Worm (Caenorhabditis elegans) whole organism, L2 larva: ENCODE results near the gene srsx-14.
A peak's percentile ranks its signal among the peaks of the same experiment; 100 is the strongest.

Experiments
- C34F6.9 ChIP-seq: fragments of 150-350 bp; optimal IDR thresholded peaks from 2 replicates; lab custom pipeline; 2014; ENCODE audit warnings: missing biosample characterization, missing genetic modification characterization
- R02D3.7 ChIP-seq: fragments of 150-350 bp; optimal IDR thresholded peaks from 2 replicates; lab custom pipeline; 2014; ENCODE audit warnings: missing biosample characterization, missing genetic modification characterization
- Y55F3AM.14 ChIP-seq: fragments of 200-800 bp; sonication (Bioruptor generic); optimal IDR thresholded peaks from 2 replicates; lab custom pipeline; 2018; ENCODE audit warnings: mild to moderate bottlenecking, missing genetic modification characterization, missing compliant biosample characterization
- alr-1 ChIP-seq: fragments of 150-350 bp; optimal IDR thresholded peaks from 2 replicates; lab custom pipeline; 2014; ENCODE audit warnings: missing biosample characterization, missing genetic modification characterization
- ama-1 ChIP-seq: fragments of 150-350 bp; optimal IDR thresholded peaks from 2 replicates; lab custom pipeline; 2018; ENCODE audit warnings: inconsistent platforms
- blmp-1 ChIP-seq: sonication (generic microtip); optimal IDR thresholded peaks from 2 replicates; lab custom pipeline; 2017; ENCODE audit warnings: missing genetic modification characterization, mild to moderate bottlenecking, missing compliant biosample characterization, antibody characterized with exemption, moderate library complexity; ENCODE audit not compliant: insufficient read depth
- ceh-82 ChIP-seq: fragments of 150-350 bp; optimal IDR thresholded peaks from 2 replicates; lab custom pipeline; 2014; ENCODE audit warnings: missing biosample characterization, missing genetic modification characterization
- crh-2 ChIP-seq: sonication (generic microtip); optimal IDR thresholded peaks from 2 replicates; lab custom pipeline; 2017; ENCODE audit warnings: missing biosample characterization, missing genetic modification characterization
- egl-27 ChIP-seq: sonication (generic microtip); optimal IDR thresholded peaks from 3 replicates; lab custom pipeline; 2017; ENCODE audit warnings: missing biosample characterization, missing genetic modification reagents, missing genetic modification characterization
- elt-1 ChIP-seq: fragments of 150-350 bp; optimal IDR thresholded peaks from 2 replicates; lab custom pipeline; 2014; ENCODE audit warnings: missing biosample characterization, missing genetic modification characterization
- elt-3 ChIP-seq: sonication (generic microtip); optimal IDR thresholded peaks from 2 replicates; lab custom pipeline; 2017; ENCODE audit warnings: missing biosample characterization, missing genetic modification characterization
- fos-1 ChIP-seq: fragments of 150-350 bp; optimal IDR thresholded peaks from 2 replicates; lab custom pipeline; 2014; ENCODE audit warnings: missing biosample characterization, missing genetic modification characterization
- gmeb-1 ChIP-seq: fragments of 150-350 bp; optimal IDR thresholded peaks from 2 replicates; lab custom pipeline; 2014; ENCODE audit warnings: missing biosample characterization, missing genetic modification characterization
- lin-11 ChIP-seq: fragments of 150-350 bp; sonication (generic microtip); optimal IDR thresholded peaks from 2 replicates; lab custom pipeline; 2014; ENCODE audit warnings: missing biosample characterization, missing genetic modification characterization, inconsistent platforms, mixed read lengths
- lin-13 ChIP-seq: fragments of 150-350 bp; optimal IDR thresholded peaks from 2 replicates; lab custom pipeline; 2014; ENCODE audit warnings: missing biosample characterization, missing genetic modification reagents, missing genetic modification characterization
- lin-39 ChIP-seq: fragments of 150-350 bp; optimal IDR thresholded peaks from 2 replicates; lab custom pipeline; 2014; ENCODE audit warnings: missing biosample characterization, missing genetic modification reagents, missing genetic modification characterization
- lsy-2 ChIP-seq, 2 experiments: fragments of 150-350 bp in 1 of 2; sonication (generic microtip) in 1 of 2; optimal IDR thresholded peaks; 2 replicates each; lab custom pipeline; 2014 to 2017; ENCODE audit warnings: missing biosample characterization in 2 of 2, missing genetic modification characterization in 2 of 2
- mab-5 ChIP-seq: fragments of 150-350 bp; optimal IDR thresholded peaks from 2 replicates; lab custom pipeline; 2014; ENCODE audit warnings: missing biosample characterization, missing genetic modification characterization
- mbf-1 ChIP-seq: sonication (generic microtip); optimal IDR thresholded peaks from 2 replicates; lab custom pipeline; 2017; ENCODE audit warnings: missing biosample characterization, missing genetic modification characterization
- nhr-11 ChIP-seq: fragments of 150-350 bp; optimal IDR thresholded peaks from 2 replicates; lab custom pipeline; 2014; ENCODE audit warnings: missing biosample characterization, missing genetic modification characterization
- nhr-12 ChIP-seq: fragments of 150-350 bp; optimal IDR thresholded peaks from 2 replicates; lab custom pipeline; 2014; ENCODE audit warnings: missing biosample characterization, missing genetic modification characterization
- nhr-129 ChIP-seq: fragments of 150-350 bp; optimal IDR thresholded peaks from 2 replicates; lab custom pipeline; 2014; ENCODE audit warnings: missing biosample characterization, missing genetic modification characterization
- nhr-21 ChIP-seq: fragments of 150-350 bp; optimal IDR thresholded peaks from 2 replicates; lab custom pipeline; 2014; ENCODE audit warnings: missing biosample characterization, missing genetic modification characterization
- nhr-237 ChIP-seq: fragments of 150-350 bp; optimal IDR thresholded peaks from 2 replicates; lab custom pipeline; 2014; ENCODE audit warnings: missing biosample characterization, missing genetic modification characterization
- nhr-25 ChIP-seq: fragments of 150-350 bp; sonication (generic microtip); optimal IDR thresholded peaks from 3 replicates; lab custom pipeline; 2014; ENCODE audit warnings: missing biosample characterization, missing genetic modification characterization
- nhr-6 ChIP-seq: fragments of 150-350 bp; optimal IDR thresholded peaks from 2 replicates; lab custom pipeline; 2014; ENCODE audit warnings: missing biosample characterization, missing genetic modification characterization
- nhr-77 ChIP-seq: fragments of 150-350 bp; optimal IDR thresholded peaks from 2 replicates; lab custom pipeline; 2014; ENCODE audit warnings: missing biosample characterization, missing genetic modification characterization
- peb-1 ChIP-seq: fragments of 150-350 bp; optimal IDR thresholded peaks from 2 replicates; lab custom pipeline; 2014; ENCODE audit warnings: missing biosample characterization, missing genetic modification characterization
- sem-4 ChIP-seq: fragments of 150-350 bp; optimal IDR thresholded peaks from 2 replicates; lab custom pipeline; 2014; ENCODE audit warnings: missing biosample characterization, missing genetic modification reagents, missing genetic modification characterization
- skn-1 ChIP-seq: sonication (generic microtip); optimal IDR thresholded peaks from 2 replicates; lab custom pipeline; 2017; ENCODE audit warnings: missing biosample characterization, missing genetic modification characterization
- sma-3 ChIP-seq: sonication (generic microtip); optimal IDR thresholded peaks from 2 replicates; lab custom pipeline; 2016; ENCODE audit warnings: missing genetic modification reagents, missing genetic modification characterization, missing compliant biosample characterization
- sma-9 ChIP-seq, 2 experiments: fragments of 150-350 bp in 1 of 2; sonication (generic microtip) in 1 of 2; optimal IDR thresholded peaks; 2 replicates each; lab custom pipeline; 2014 to 2016; ENCODE audit warnings: missing genetic modification characterization in 2 of 2, mild to moderate bottlenecking in 1 of 2, missing biosample characterization in 1 of 2, missing compliant biosample characterization in 1 of 2, missing genetic modification reagents in 1 of 2, moderate library complexity in 1 of 2
- snpc-4 ChIP-seq: fragments of 150-350 bp; optimal IDR thresholded peaks from 2 replicates; lab custom pipeline; 2014; ENCODE audit warnings: missing biosample characterization, missing genetic modification characterization
- unc-39 ChIP-seq: fragments of 150-350 bp; optimal IDR thresholded peaks from 2 replicates; lab custom pipeline; 2014; ENCODE audit warnings: missing biosample characterization, missing genetic modification characterization
- unc-62 ChIP-seq: fragments of 150-350 bp; optimal IDR thresholded peaks from 2 replicates; lab custom pipeline; 2014; ENCODE audit warnings: missing biosample characterization, missing genetic modification reagents, missing genetic modification characterization
- zag-1 ChIP-seq: fragments of 150-350 bp; optimal IDR thresholded peaks from 2 replicates; lab custom pipeline; 2014; ENCODE audit warnings: missing biosample characterization, missing genetic modification characterization
- ztf-1 ChIP-seq: fragments of 200-800 bp; sonication (Bioruptor generic); conservative IDR thresholded peaks from 2 replicates; pipeline ENCODE4 v1.3.6; 2022; ENCODE audit warnings: missing genetic modification characterization, missing compliant biosample characterization
- ztf-11 ChIP-seq: sonication (generic microtip); optimal IDR thresholded peaks from 2 replicates; lab custom pipeline; 2017; ENCODE audit warnings: missing biosample characterization, missing genetic modification characterization
- ztf-4 ChIP-seq: fragments of 150-350 bp; optimal IDR thresholded peaks from 2 replicates; lab custom pipeline; 2014; ENCODE audit warnings: missing biosample characterization, missing genetic modification characterization

Gene srsx-14

ce11 chrIV:5587964-5588860 lies 38.7 kb downstream of the srsx-14 start:
- TF ChIP-seq nhr-129 (tag; lab: Kevin White, UChicago) (peak; percentile 83), lsy-2 (tag; optimal IDR thresholded peaks at IDR 0.05; lab: Kevin White, UChicago) (peak in 1 of 2 experiments; percentile 11), lin-13 (GFP tag; lab: Kevin White, UChicago) (no peak)

ce11 chrIV:5586320-5586720 lies 40.6 kb downstream of the srsx-14 start:
- peak in 1 of 2 experiments; percentile 33 for TF ChIP-seq lsy-2 (tag; optimal IDR thresholded peaks at IDR 0.05; lab: Kevin White, UChicago)
- no peak for TF ChIP-seq unc-62
- no peak for TF ChIP-seq gmeb-1 (tag; lab: Kevin White, UChicago)
- TF ChIP-seq lin-39 = no peak
- TF ChIP-seq ama-1 = no peak
- no peak for TF ChIP-seq elt-3 (tag; lab: Kevin White, UChicago)
- no peak for TF ChIP-seq sem-4 (tag; lab: Kevin White, UChicago)
- TF ChIP-seq fos-1 = no peak
- TF ChIP-seq alr-1 (tag; lab: Kevin White, UChicago) = no peak
- TF ChIP-seq lin-13 (GFP tag; lab: Kevin White, UChicago) = no peak
- no peak for TF ChIP-seq peb-1 (tag; lab: Kevin White, UChicago)
- TF ChIP-seq C34F6.9 (tag; lab: Kevin White, UChicago) = peak; percentile 16
- no peak for TF ChIP-seq snpc-4
- TF ChIP-seq nhr-77 (tag; lab: Kevin White, UChicago) = no peak
- TF ChIP-seq sma-3 = no peak
- TF ChIP-seq nhr-21 (tag; lab: Kevin White, UChicago) = no peak
- no peak for TF ChIP-seq nhr-11
- no peak for TF ChIP-seq lin-11 (tag; lab: Kevin White, UChicago)
- no peak for TF ChIP-seq mbf-1 (tag; lab: Kevin White, UChicago)
- TF ChIP-seq zag-1 (tag; lab: Kevin White, UChicago) = no peak
- TF ChIP-seq ztf-1 (GFP tag; lab: Robert Waterston, UW) = no peak
- TF ChIP-seq unc-39 = no peak
- TF ChIP-seq ztf-11 (tag; lab: Kevin White, UChicago) = no peak
- no peak for TF ChIP-seq egl-27 (tag; lab: Kevin White, UChicago)
- TF ChIP-seq Y55F3AM.14 = peak; percentile 92
- no peak for TF ChIP-seq nhr-6 (tag; lab: Kevin White, UChicago)
- no peak for TF ChIP-seq ceh-82 (tag; lab: Kevin White, UChicago)
- no peak for TF ChIP-seq ztf-4 (tag; lab: Kevin White, UChicago)
- TF ChIP-seq nhr-237 (tag; lab: Kevin White, UChicago) = no peak
- TF ChIP-seq crh-2 (tag; lab: Kevin White, UChicago) = peak; percentile 77
- TF ChIP-seq elt-1 (tag; lab: Kevin White, UChicago) = no peak
- no peak for TF ChIP-seq R02D3.7
- peak; percentile 84 for TF ChIP-seq nhr-129 (tag; lab: Kevin White, UChicago)

- TF ChIP-seq alr-1 (tag; lab: Kevin White, UChicago) (no peak), sma-3 (no peak), sma-9 (GFP tag; optimal IDR thresholded peaks at IDR 0.05; lab: Kevin White, UChicago) (no peak), sma-9 (tag; optimal IDR thresholded peaks at IDR 0.05; lab: Kevin White, UChicago) (no peak), mab-5 (no peak), Y55F3AM.14 (no peak), unc-39 (no peak), ceh-82 (tag; lab: Kevin White, UChicago) (no peak), ztf-11 (tag; lab: Kevin White, UChicago) (no peak), lin-13 (GFP tag; lab: Kevin White, UChicago) (no peak), lsy-2 (tag; optimal IDR thresholded peaks at IDR 0.05; lab: Kevin White, UChicago) (no peak), R02D3.7 (no peak)
Measured at ce11 chrIV:5584384-5584783, 42.6 kb downstream of the srsx-14 start, which contains the start of gene fkh-7. TSS of gene fkh-7 (plus strand) at chrIV:5584684.

- TF ChIP-seq nhr-237 (tag; lab: Kevin White, UChicago) (no peak), gmeb-1 (tag; lab: Kevin White, UChicago) (no peak), skn-1 (tag; lab: Kevin White, UChicago) (no peak), fos-1 (no peak), blmp-1 (tag; lab: Kevin White, UChicago) (no peak), sem-4 (tag; lab: Kevin White, UChicago) (no peak), nhr-25 (tag; lab: Kevin White, UChicago) (peak; percentile 1), nhr-12 (no peak), lin-11 (tag; lab: Kevin White, UChicago) (no peak)
Measured at ce11 chrIV:5583184-5583583, 43.8 kb downstream of the srsx-14 start.
